Fruit fly (Drosophila melanogaster) whole organism, prepupa: ENCODE measurements around the gene Snmp1.
A peak's percentile ranks its signal among the peaks of the same experiment; 100 is the strongest.

Experiments used
- Blimp-1 ChIP-seq: fragments of 200-800 bp; sonication (Bioruptor generic); optimal IDR thresholded peaks from 3 replicates; lab custom pipeline; 2017; ENCODE audit warnings: missing biosample characterization, missing genetic modification characterization, mild to moderate bottlenecking, moderate library complexity, missing genetic modification reagents
- CG10669 ChIP-seq: fragments of 200-800 bp; sonication (Bioruptor generic); optimal IDR thresholded peaks from 3 replicates; lab custom pipeline; 2018; ENCODE audit warnings: missing biosample characterization, mild to moderate bottlenecking, missing genetic modification characterization, moderate library complexity
- CG11294 ChIP-seq: fragments of 200-800 bp; sonication (Bioruptor generic); IDR thresholded peaks from 2 replicates; pipeline ENCODE4 v1.3.6; 2022; ENCODE audit warnings: missing biosample characterization, missing genetic modification characterization
- CG15336 ChIP-seq: fragments of 200-800 bp; sonication (Bioruptor generic); IDR thresholded peaks from 2 replicates; pipeline ENCODE4 v1.3.6; 2022; ENCODE audit warnings: missing biosample characterization, missing genetic modification characterization
- CG1621 ChIP-seq: fragments of 200-800 bp; sonication (Bioruptor generic); optimal IDR thresholded peaks from 3 replicates; lab custom pipeline; 2018; ENCODE audit warnings: missing biosample characterization, mild to moderate bottlenecking, missing genetic modification characterization
- CG3032 ChIP-seq: fragments of 200-800 bp; optimal IDR thresholded peaks from 2 replicates; lab custom pipeline; 2019; ENCODE audit warnings: missing biosample characterization, mild to moderate bottlenecking, missing genetic modification characterization, moderate library complexity
- CG31627 ChIP-seq: fragments of 200-800 bp; sonication (Bioruptor generic); optimal IDR thresholded peaks from 3 replicates; lab custom pipeline; 2016; ENCODE audit warnings: missing biosample characterization, missing genetic modification characterization
- CG32006 ChIP-seq: fragments of 200-800 bp; sonication (Bioruptor generic); optimal IDR thresholded peaks from 3 replicates; lab custom pipeline; 2017; ENCODE audit warnings: missing biosample characterization, mild to moderate bottlenecking, missing genetic modification characterization
- CG3919 ChIP-seq: fragments of 200-800 bp; sonication (Bioruptor generic); optimal IDR thresholded peaks from 3 replicates; lab custom pipeline; 2016; ENCODE audit warnings: missing biosample characterization, missing genetic modification characterization
- CG4318 ChIP-seq: fragments of 200-800 bp; sonication (Bioruptor generic); optimal IDR thresholded peaks from 3 replicates; lab custom pipeline; 2017; ENCODE audit warnings: missing biosample characterization, mild to moderate bottlenecking, missing genetic modification characterization
- CG6163 ChIP-seq: fragments of 200-800 bp; sonication (Bioruptor generic); IDR thresholded peaks from 3 replicates; pipeline ENCODE4 v1.3.6; 2022; ENCODE audit warnings: missing biosample characterization, missing genetic modification characterization
- CG6276 ChIP-seq: fragments of 200-800 bp; sonication (Bioruptor generic); optimal IDR thresholded peaks from 2 replicates; lab custom pipeline; 2017; ENCODE audit warnings: missing biosample characterization, mild to moderate bottlenecking, missing genetic modification characterization
- CG6792 ChIP-seq: fragments of 200-800 bp; sonication (Bioruptor generic); optimal IDR thresholded peaks from 3 replicates; lab custom pipeline; 2016; ENCODE audit warnings: missing biosample characterization, missing genetic modification characterization
- CG6808 ChIP-seq: fragments of 200-800 bp; sonication (Bioruptor generic); optimal IDR thresholded peaks from 3 replicates; lab custom pipeline; 2017; ENCODE audit warnings: missing biosample characterization, missing genetic modification characterization, mild to moderate bottlenecking, moderate library complexity, missing genetic modification reagents
- CG6854 ChIP-seq: fragments of 200-800 bp; sonication (Bioruptor generic); optimal IDR thresholded peaks from 2 replicates; lab custom pipeline; 2017; ENCODE audit warnings: missing biosample characterization, mild to moderate bottlenecking, missing genetic modification characterization
- CG7368 ChIP-seq: fragments of 200-800 bp; sonication (Bioruptor generic); optimal IDR thresholded peaks from 3 replicates; lab custom pipeline; 2016; ENCODE audit warnings: missing biosample characterization, missing genetic modification characterization
- CG8119 ChIP-seq: fragments of 200-800 bp; sonication (Bioruptor generic); IDR thresholded peaks from 3 replicates; pipeline ENCODE4 v1.3.6; 2022; ENCODE audit warnings: missing biosample characterization, missing genetic modification characterization
- CG8632 ChIP-seq: fragments of 200-800 bp; sonication (Bioruptor generic); optimal IDR thresholded peaks from 3 replicates; lab custom pipeline; 2016; ENCODE audit warnings: missing biosample characterization, missing genetic modification characterization
- CG9139 ChIP-seq: fragments of 200-800 bp; sonication (Bioruptor generic); optimal IDR thresholded peaks from 3 replicates; lab custom pipeline; 2017; ENCODE audit warnings: missing biosample characterization, mild to moderate bottlenecking, missing genetic modification characterization
- Eip78C ChIP-seq: fragments of 200-800 bp; sonication (Bioruptor generic); peaks from one replicate; lab custom pipeline; 2016; ENCODE audit warnings: missing biosample characterization, missing genetic modification characterization
- Eip93F ChIP-seq: fragments of 200-800 bp; sonication (Bioruptor generic); optimal IDR thresholded peaks from 2 replicates; lab custom pipeline; 2016; ENCODE audit warnings: missing biosample characterization, mild to moderate bottlenecking, missing genetic modification characterization
- Ets21C ChIP-seq: fragments of 200-800 bp; sonication (Bioruptor generic); optimal IDR thresholded peaks from 3 replicates; lab custom pipeline; 2016; ENCODE audit warnings: missing biosample characterization, missing genetic modification characterization
- Ets96B ChIP-seq: fragments of 200-800 bp; optimal IDR thresholded peaks from 2 replicates; lab custom pipeline; 2019; ENCODE audit warnings: missing biosample characterization, mild to moderate bottlenecking, missing genetic modification characterization, moderate library complexity
- Gug ChIP-seq: fragments of 200-800 bp; sonication (Bioruptor generic); IDR thresholded peaks from 2 replicates; pipeline ENCODE4 v1.3.6; 2022; ENCODE audit warnings: missing biosample characterization, missing genetic modification characterization
- Hr38 ChIP-seq: sonication (Bioruptor generic); optimal IDR thresholded peaks from 2 replicates; lab custom pipeline; 2016; ENCODE audit warnings: missing biosample characterization, missing genetic modification characterization
- Hr39 ChIP-seq: fragments of 200-800 bp; sonication (Bioruptor generic); optimal IDR thresholded peaks from 2 replicates; lab custom pipeline; 2016; ENCODE audit warnings: missing biosample characterization, missing genetic modification characterization
- Hr4 ChIP-seq: fragments of 200-800 bp; sonication (Bioruptor generic); optimal IDR thresholded peaks from 3 replicates; lab custom pipeline; 2016; ENCODE audit warnings: missing biosample characterization, missing genetic modification characterization
- Lpt ChIP-seq: fragments of 200-800 bp; sonication (Bioruptor generic); optimal IDR thresholded peaks from 3 replicates; lab custom pipeline; 2016; ENCODE audit warnings: missing biosample characterization, missing genetic modification characterization
- Met ChIP-seq: fragments of 200-800 bp; sonication (Bioruptor generic); optimal IDR thresholded peaks from 3 replicates; lab custom pipeline; 2016; ENCODE audit warnings: missing biosample characterization, missing genetic modification characterization
- OdsH ChIP-seq: fragments of 200-800 bp; sonication (Bioruptor generic); optimal IDR thresholded peaks from 3 replicates; lab custom pipeline; 2016; ENCODE audit warnings: missing biosample characterization, missing genetic modification characterization
- Smox ChIP-seq: fragments of 200-800 bp; sonication (Bioruptor generic); optimal IDR thresholded peaks from 3 replicates; lab custom pipeline; 2016; ENCODE audit warnings: missing biosample characterization, missing genetic modification characterization
- Sox102F ChIP-seq: fragments of 200-800 bp; sonication (Bioruptor generic); optimal IDR thresholded peaks from 2 replicates; lab custom pipeline; 2016; ENCODE audit warnings: missing biosample characterization, mild to moderate bottlenecking, missing genetic modification characterization
- Sox14 ChIP-seq: fragments of 200-800 bp; sonication (Bioruptor generic); optimal IDR thresholded peaks from 3 replicates; lab custom pipeline; 2016; ENCODE audit warnings: missing biosample characterization, missing genetic modification characterization
- Sox15 ChIP-seq: fragments of 200-800 bp; sonication (Bioruptor generic); optimal IDR thresholded peaks from 3 replicates; lab custom pipeline; 2016; ENCODE audit warnings: missing biosample characterization, missing genetic modification characterization
- achi ChIP-seq: fragments of 200-800 bp; sonication (Bioruptor generic); optimal IDR thresholded peaks from 3 replicates; lab custom pipeline; 2016; ENCODE audit warnings: missing biosample characterization, missing genetic modification characterization
- acj6 ChIP-seq: fragments of 200-800 bp; sonication (Bioruptor generic); optimal IDR thresholded peaks from 3 replicates; lab custom pipeline; 2016; ENCODE audit warnings: missing biosample characterization, missing genetic modification characterization
- cyc ChIP-seq: fragments of 200-800 bp; sonication (Bioruptor generic); optimal IDR thresholded peaks from 3 replicates; lab custom pipeline; 2016; ENCODE audit warnings: missing biosample characterization, missing genetic modification characterization
- dac ChIP-seq: fragments of 200-800 bp; sonication (Bioruptor generic); optimal IDR thresholded peaks from 2 replicates; lab custom pipeline; 2017; ENCODE audit warnings: missing biosample characterization, mild to moderate bottlenecking, missing genetic modification characterization
- esn ChIP-seq: fragments of 200-800 bp; sonication (Bioruptor generic); optimal IDR thresholded peaks from 2 replicates; lab custom pipeline; 2016; ENCODE audit warnings: missing biosample characterization, mild to moderate bottlenecking, missing genetic modification characterization, moderate library complexity
- fd59A ChIP-seq: fragments of 200-800 bp; sonication (Bioruptor generic); optimal IDR thresholded peaks from 2 replicates; lab custom pipeline; 2017; ENCODE audit warnings: missing biosample characterization, mild to moderate bottlenecking, missing genetic modification characterization, missing genetic modification reagents
- fd85E ChIP-seq: fragments of 200-800 bp; sonication (Bioruptor generic); optimal IDR thresholded peaks from 3 replicates; lab custom pipeline; 2016; ENCODE audit warnings: missing biosample characterization, missing genetic modification characterization
- fkh ChIP-seq: fragments of 200-800 bp; sonication (Bioruptor generic); optimal IDR thresholded peaks from 3 replicates; lab custom pipeline; 2017; ENCODE audit warnings: missing biosample characterization, mild to moderate bottlenecking, missing genetic modification characterization, moderate library complexity
- lz ChIP-seq: fragments of 200-800 bp; sonication (Bioruptor generic); optimal IDR thresholded peaks from 3 replicates; lab custom pipeline; 2016; ENCODE audit warnings: missing biosample characterization, missing genetic modification characterization
- net ChIP-seq: fragments of 200-800 bp; sonication (Bioruptor generic); optimal IDR thresholded peaks from 3 replicates; lab custom pipeline; 2016; ENCODE audit warnings: missing biosample characterization, missing genetic modification characterization
- pdm3 ChIP-seq: fragments of 200-800 bp; sonication (Bioruptor generic); optimal IDR thresholded peaks from 3 replicates; lab custom pipeline; 2016; ENCODE audit warnings: missing biosample characterization, missing genetic modification characterization
- salr ChIP-seq, 2 experiments: fragments of 200-800 bp; sonication (Bioruptor generic); optimal IDR thresholded peaks; 3 replicates each; lab custom pipeline; 2016 to 2018; ENCODE audit warnings: missing biosample characterization in 2 of 2, missing genetic modification characterization in 2 of 2, mild to moderate bottlenecking in 1 of 2
- ss ChIP-seq, 2 experiments: fragments of 200-800 bp; sonication (Bioruptor generic); optimal IDR thresholded peaks; 2 replicates in 1 of 2; 3 replicates in 1 of 2; lab custom pipeline; 2017 to 2018; ENCODE audit warnings: mild to moderate bottlenecking in 2 of 2, missing biosample characterization in 2 of 2, missing genetic modification characterization in 2 of 2, moderate library complexity in 1 of 2
- svp ChIP-seq: fragments of 200-800 bp; sonication (Bioruptor generic); peaks from one replicate; lab custom pipeline; 2016; ENCODE audit warnings: missing biosample characterization, missing genetic modification characterization
- topi ChIP-seq: fragments of 200-800 bp; sonication (Bioruptor generic); optimal IDR thresholded peaks from 3 replicates; lab custom pipeline; 2016; ENCODE audit warnings: missing biosample characterization, missing genetic modification characterization
- vri ChIP-seq: fragments of 200-800 bp; sonication (Bioruptor generic); optimal IDR thresholded peaks from 3 replicates; lab custom pipeline; 2016; ENCODE audit warnings: missing biosample characterization, mild to moderate bottlenecking, missing genetic modification characterization

The Snmp1 gene

dm6 chr3R:21206802-21207238, 38.8 kb upstream of the Snmp1 start:
- TF ChIP-seq fkh (GFP tag; lab: Kevin White, UChicago) (peak; percentile 74), Hr4 (GFP tag; lab: Kevin White, UChicago) (no peak), OdsH (GFP tag; lab: Kevin White, UChicago) (no peak), vri (GFP tag; lab: Kevin White, UChicago) (peak; percentile 87)
- TF ChIP-seq, all 60 proteins: peak for 2

dm6 chr3R:21206327-21206728, 38.3 kb upstream of the Snmp1 start:
- TF ChIP-seq CG6163 (GFP tag; lab: Robert Waterston, UW) (peak; percentile 37; the same call in 2 of the 3 replicates), Eip78C (GFP tag; lab: Kevin White, UChicago) (peak; percentile 64), Hr38 (GFP tag; lab: Kevin White, UChicago) (no peak), lz (GFP tag; lab: Kevin White, UChicago) (no peak), net (GFP tag; lab: Kevin White, UChicago) (peak; percentile 27), fd85E (no peak), svp (GFP tag; lab: Kevin White, UChicago) (peak; percentile 83), CG3032 (tag; lab: Kevin White, UChicago) (no peak), CG1621 (no peak), dac (GFP tag; lab: Kevin White, UChicago) (peak; percentile 7), vri (GFP tag; lab: Kevin White, UChicago) (no peak), fkh (GFP tag; lab: Kevin White, UChicago) (no peak), CG6808 (GFP tag; lab: Kevin White, UChicago) (no peak), CG32006 (GFP tag; lab: Kevin White, UChicago) (peak; percentile 85), CG6276 (GFP tag; lab: Kevin White, UChicago) (peak; percentile 57), topi (no peak), Hr39 (GFP tag; lab: Kevin White, UChicago) (no peak), esn (GFP tag; lab: Kevin White, UChicago) (no peak), OdsH (GFP tag; lab: Kevin White, UChicago) (peak; percentile 18), pdm3 (peak; percentile 33), salr (GFP tag; optimal IDR thresholded peaks at IDR 0.05; lab: Kevin White, UChicago) (peak in 1 of 2 experiments; percentile 78), CG8632 (no peak), Lpt (GFP tag; lab: Kevin White, UChicago) (no peak), Hr4 (GFP tag; lab: Kevin White, UChicago) (peak; percentile 55), CG11294 (GFP tag; lab: Robert Waterston, UW) (peak; percentile 48; the same call in 1 of the 2 replicates), Sox14 (no peak), acj6 (no peak), Gug (GFP tag; lab: Robert Waterston, UW) (peak; percentile 64), Smox (GFP tag; lab: Kevin White, UChicago) (no peak), fd59A (GFP tag; lab: Kevin White, UChicago) (no peak), Ets96B (no peak), Sox15 (no peak), CG6854 (GFP tag; lab: Kevin White, UChicago) (no peak), ss (GFP tag; optimal IDR thresholded peaks at IDR 0.05; lab: Kevin White, UChicago) (no peak), CG3919 (no peak), Eip93F (no peak), CG6792 (no peak), Met (GFP tag; lab: Kevin White, UChicago) (no peak), cyc (GFP tag; lab: Kevin White, UChicago) (no peak), Sox102F (GFP tag; lab: Kevin White, UChicago) (no peak), CG4318 (peak; percentile 47), CG31627 (GFP tag; lab: Kevin White, UChicago) (no peak), CG7368 (GFP tag; lab: Kevin White, UChicago) (no peak), achi (GFP tag; lab: Kevin White, UChicago) (no peak), Blimp-1 (GFP tag; lab: Kevin White, UChicago) (no peak), CG15336 (GFP tag; lab: Robert Waterston, UW) (peak; percentile 70), CG9139 (GFP tag; lab: Kevin White, UChicago) (no peak), CG10669 (GFP tag; lab: Kevin White, UChicago) (no peak), Ets21C (no peak), CG8119 (GFP tag; lab: Robert Waterston, UW) (peak; percentile 67; the same call in 1 of the 3 replicates)
